Fruit fly (Drosophila melanogaster) whole organism, adult: Measurements from ENCODE around the gene CG32452.

Experiments
- CG11617 ChIP-seq: fragments of 200-800 bp; sonication (Bioruptor generic); optimal IDR thresholded peaks from 2 replicates; lab custom pipeline; 2017; ENCODE audit warnings: mild to moderate bottlenecking, missing biosample characterization, missing genetic modification reagents, missing genetic modification characterization
- CG12768 ChIP-seq: fragments of 200-800 bp; sonication (Bioruptor generic); optimal IDR thresholded peaks from 2 replicates; lab custom pipeline; 2017; ENCODE audit warnings: missing biosample characterization, missing genetic modification characterization, mild to moderate bottlenecking, moderate library complexity, missing genetic modification reagents
- CG14711 ChIP-seq: fragments of 200-800 bp; sonication (Bioruptor generic); optimal IDR thresholded peaks from 2 replicates; lab custom pipeline; 2018; ENCODE audit warnings: missing biosample characterization, mild to moderate bottlenecking, missing genetic modification characterization, moderate library complexity
- CG1620 ChIP-seq: fragments of 200-800 bp; sonication (Bioruptor generic); optimal IDR thresholded peaks from 2 replicates; lab custom pipeline; 2016; ENCODE audit warnings: missing biosample characterization, missing genetic modification characterization
- CG33017 ChIP-seq: fragments of 200-800 bp; sonication (Bioruptor generic); optimal IDR thresholded peaks from 2 replicates; lab custom pipeline; 2018; ENCODE audit warnings: missing biosample characterization, mild to moderate bottlenecking, missing genetic modification characterization, moderate library complexity
- CG5204 ChIP-seq: fragments of 200-800 bp; sonication (Bioruptor generic); optimal IDR thresholded peaks from 2 replicates; lab custom pipeline; 2016; ENCODE audit warnings: missing biosample characterization, missing genetic modification characterization
- CG7045 ChIP-seq: fragments of 200-800 bp; sonication (Bioruptor generic); optimal IDR thresholded peaks from 2 replicates; lab custom pipeline; 2017; ENCODE audit warnings: missing biosample characterization, mild to moderate bottlenecking, missing genetic modification characterization
- CG7101 ChIP-seq: fragments of 200-800 bp; sonication (Bioruptor generic); optimal IDR thresholded peaks from 2 replicates; lab custom pipeline; 2018; ENCODE audit warnings: missing biosample characterization, mild to moderate bottlenecking, missing genetic modification characterization, moderate library complexity
- Clk ChIP-seq: fragments of 200-800 bp; sonication (Bioruptor generic); optimal IDR thresholded peaks from 2 replicates; lab custom pipeline; 2017; ENCODE audit warnings: missing biosample characterization, missing genetic modification characterization
- Crg-1 ChIP-seq: fragments of 200-800 bp; sonication (Bioruptor generic); optimal IDR thresholded peaks from 2 replicates; lab custom pipeline; 2016; ENCODE audit warnings: missing biosample characterization, missing genetic modification characterization
- Hr96 ChIP-seq: fragments of 200-800 bp; sonication (Bioruptor generic); optimal IDR thresholded peaks from 2 replicates; lab custom pipeline; 2016; ENCODE audit warnings: missing biosample characterization, missing genetic modification characterization
- Mnt ChIP-seq: fragments of 200-800 bp; sonication (Bioruptor generic); optimal IDR thresholded peaks from 2 replicates; lab custom pipeline; 2016; ENCODE audit warnings: missing biosample characterization, mild to moderate bottlenecking, missing genetic modification characterization
- bab1 ChIP-seq: fragments of 200-800 bp; sonication (Bioruptor generic); optimal IDR thresholded peaks from 3 replicates; lab custom pipeline; 2019; ENCODE audit warnings: missing biosample characterization, mild to moderate bottlenecking, missing genetic modification characterization, moderate library complexity
- cic ChIP-seq: fragments of 200-800 bp; sonication (Bioruptor generic); optimal IDR thresholded peaks from 2 replicates; lab custom pipeline; 2017; ENCODE audit warnings: missing biosample characterization, mild to moderate bottlenecking, missing genetic modification characterization, moderate library complexity
- cnc ChIP-seq, 2 experiments: fragments of >200 bp; optimal IDR thresholded peaks; 2 replicates each; lab custom pipeline; 2017
- kay ChIP-seq: fragments of 200-800 bp; sonication (Bioruptor generic); peaks from one replicate; lab custom pipeline; 2016; ENCODE audit warnings: missing biosample characterization, missing genetic modification characterization, borderline replicate concordance
- ovo ChIP-seq: fragments of 200-800 bp; sonication (Bioruptor generic); optimal IDR thresholded peaks from 2 replicates; lab custom pipeline; 2016; ENCODE audit warnings: missing biosample characterization, missing genetic modification characterization
- pad ChIP-seq: fragments of 200-800 bp; sonication (Bioruptor generic); optimal IDR thresholded peaks from 3 replicates; lab custom pipeline; 2017; ENCODE audit warnings: missing biosample characterization, missing genetic modification characterization, mild to moderate bottlenecking, moderate library complexity, missing genetic modification reagents
- tj ChIP-seq: fragments of 200-800 bp; sonication (Bioruptor generic); optimal IDR thresholded peaks from 3 replicates; lab custom pipeline; 2017; ENCODE audit warnings: missing biosample characterization, mild to moderate bottlenecking, missing genetic modification characterization, moderate library complexity
- toe ChIP-seq: fragments of 200-800 bp; sonication (Bioruptor generic); optimal IDR thresholded peaks from 2 replicates; lab custom pipeline; 2016; ENCODE audit warnings: missing biosample characterization, missing genetic modification characterization

Gene CG32452

dm6 chr3L:22731393-22731792, 13.9 kb downstream of the CG32452 start:
- TF ChIP-seq bab1 = no peak

dm6 chr3L:22733607-22734006, 16.1 kb downstream of the CG32452 start:
- TF ChIP-seq kay (peak; percentile 54), CG11617 (no peak), Hr96 (GFP tag; lab: Kevin White, UChicago) (no peak), cic (GFP tag; lab: Kevin White, UChicago) (no peak), bab1 (no peak)

dm6 chr3L:22737732-22738611, 20.4 kb downstream of the CG32452 start, which contains the start of gene CG11241:
Gene CG11241 (minus strand): TSS chr3L:22738420.
- TF ChIP-seq CG12768 (peak; percentile 1), CG7045 (no peak), CG7101 (tag; lab: Kevin White, UChicago) (no peak), ovo (GFP tag; lab: Kevin White, UChicago) (peak; percentile 30), Mnt (GFP tag; lab: Kevin White, UChicago) (peak; percentile 74), CG1620 (no peak), pad (GFP tag; lab: Kevin White, UChicago) (no peak), Clk (GFP tag; lab: Kevin White, UChicago) (no peak), bab1 (no peak), CG33017 (tag; lab: Kevin White, UChicago) (no peak), toe (no peak), cic (GFP tag; lab: Kevin White, UChicago) (peak; percentile 10), kay (peak; percentile 26), Hr96 (GFP tag; lab: Kevin White, UChicago) (peak; percentile 3), cnc (optimal IDR thresholded peaks at IDR 0.05; lab: Kevin White, UChicago) (no peak), tj (GFP tag; lab: Kevin White, UChicago) (no peak), CG14711 (tag; lab: Kevin White, UChicago) (no peak), Crg-1 (GFP tag; lab: Kevin White, UChicago) (no peak), CG11617 (no peak), CG5204 (GFP tag; lab: Kevin White, UChicago) (no peak)

dm6 chr3L:22741389-22742120, 24.0 kb downstream of the CG32452 start, which contains the start of gene CG7369:
Gene CG7369 (plus strand): TSS chr3L:22741793.
- TF ChIP-seq CG5204 (GFP tag; lab: Kevin White, UChicago) (peak; percentile 93), ovo (GFP tag; lab: Kevin White, UChicago) (peak; percentile 92), Crg-1 (GFP tag; lab: Kevin White, UChicago) (peak; percentile 97), CG33017 (tag; lab: Kevin White, UChicago) (peak; percentile 83), cnc (optimal IDR thresholded peaks at IDR 0.05; lab: Kevin White, UChicago) (no peak), Mnt (GFP tag; lab: Kevin White, UChicago) (peak; percentile 89), Hr96 (GFP tag; lab: Kevin White, UChicago) (peak; percentile 93), CG14711 (tag; lab: Kevin White, UChicago) (peak; percentile 82), Clk (GFP tag; lab: Kevin White, UChicago) (peak; percentile 93), pad (GFP tag; lab: Kevin White, UChicago) (peak; percentile 90), toe (peak; percentile 96), kay (peak; percentile 96), tj (GFP tag; lab: Kevin White, UChicago) (peak; percentile 64), CG11617 (peak; percentile 95), CG7101 (tag; lab: Kevin White, UChicago) (peak; percentile 88), CG7045 (peak; percentile 92), cic (GFP tag; lab: Kevin White, UChicago) (peak; percentile 84), bab1 (peak; percentile 89), CG1620 (peak; percentile 97), CG12768 (peak; percentile 96)

dm6 chr3L:22742121-22742531, 24.6 kb downstream of the CG32452 start:
- no peak for TF ChIP-seq toe
- TF ChIP-seq pad (GFP tag; lab: Kevin White, UChicago) = no peak
- no peak for TF ChIP-seq kay
- peak; percentile 14 for TF ChIP-seq tj (GFP tag; lab: Kevin White, UChicago)

- TF ChIP-seq tj (GFP tag; lab: Kevin White, UChicago) = peak; percentile 91
- TF ChIP-seq Hr96 (GFP tag; lab: Kevin White, UChicago) = no peak
Observed at dm6 chr3L:22742945-22743582, 25.5 kb downstream of the CG32452 start.
